Worm (Caenorhabditis elegans): ENCODE measurements around the gene unc-53.

Gene unc-53

ce11 chrII:11049876-11050275 is 39.4 kb downstream of the unc-53 start, which contains the start of the genes sdhd-1 and ilkp-1:
TSS of gene sdhd-1 (minus strand) at chrII:11049913.
TSS of gene ilkp-1 (plus strand) at chrII:11050255.
- TF ChIP-seq dpl-1 (GFP tag; optimal IDR thresholded peaks at IDR 0.05) (peak; percentile 86), ZK337.2 (GFP tag; IDR thresholded peaks at IDR 0.05) (no peak), dve-1 (tag; optimal IDR thresholded peaks at IDR 0.05; ENCODE audit: insufficient read depth) (peak; percentile 24), aha-1 (tag) (peak; percentile 96), ceh-28 (tag; optimal IDR thresholded peaks at IDR 0.05) (no peak), mdt-29 (GFP tag; IDR thresholded peaks at IDR 0.05) (no peak), T20F7.1 (GFP tag; optimal IDR thresholded peaks at IDR 0.05) (peak; percentile 97), hif-1 (tag; optimal IDR thresholded peaks at IDR 0.05) (peak in 1 of 2 experiments; percentile 98), lsy-2 (tag; optimal IDR thresholded peaks at IDR 0.05) (peak in 1 of 2 experiments; percentile 64), hmg-1.1 (GFP tag; IDR thresholded peaks at IDR 0.05) (peak; percentile 43; the same call in 1 of the 2 replicates), mes-2 (tag; optimal IDR thresholded peaks at IDR 0.05; ENCODE audit: poor library complexity, severe bottlenecking) (peak; percentile 47), nhr-25 (tag; optimal IDR thresholded peaks at IDR 0.05; ENCODE audit: borderline replicate concordance, insufficient read depth) (no peak), hlh-30 (tag; optimal IDR thresholded peaks at IDR 0.05; ENCODE audit: insufficient read depth) (peak; percentile 12)

ce11 chrII:11048930-11049329 is 40.3 kb downstream of the unc-53 start, which contains the start of gene F33A8.4:
TSS of gene F33A8.4 (minus strand) at chrII:11049030.
- TF ChIP-seq T20F7.1 (GFP tag; optimal IDR thresholded peaks at IDR 0.05) (peak; percentile 17), lin-38 (GFP tag; IDR thresholded peaks at IDR 0.05) (0 out of 2 replicates have a peak, but pooled peaks have one; percentile 27), ceh-82 (tag; optimal IDR thresholded peaks at IDR 0.05) (no peak), unc-62 (GFP tag; optimal IDR thresholded peaks at IDR 0.05 in 1 of 2) (peak in 1 of 2 experiments; percentile 14), unc-62 (tag; optimal IDR thresholded peaks at IDR 0.05) (no peak), nhr-28 (tag; optimal IDR thresholded peaks at IDR 0.05) (no peak)

ce11 chrII:11045872-11046271 is 43.4 kb downstream of the unc-53 start, which contains the start of gene col-83:
TSS of gene col-83 (minus strand) at chrII:11045972.
- 0 out of 2 replicates have a peak, but pooled peaks have one; percentile 13 for TF ChIP-seq lin-38 (GFP tag; IDR thresholded peaks at IDR 0.05)
- TF ChIP-seq arid-1 (GFP tag; conservative IDR thresholded peaks at IDR 0.05) = no peak
- no peak for TF ChIP-seq nhr-25 (tag; optimal IDR thresholded peaks at IDR 0.05; ENCODE audit: borderline replicate concordance, insufficient read depth)
- TF ChIP-seq Y75B8A.6 (GFP tag; IDR thresholded peaks at IDR 0.05) = no peak
- no peak for TF ChIP-seq pqm-1 (tag; optimal IDR thresholded peaks at IDR 0.05)
- no peak for TF ChIP-seq tag-97 (GFP tag; IDR thresholded peaks at IDR 0.05)
- TF ChIP-seq hif-1 (tag; optimal IDR thresholded peaks at IDR 0.05) = no peak
- no peak for TF ChIP-seq zip-2 (tag; optimal IDR thresholded peaks at IDR 0.05)
- no peak for TF ChIP-seq Y5F2A.4 (GFP tag; optimal IDR thresholded peaks at IDR 0.05)
- TF ChIP-seq unc-62 (GFP tag; optimal IDR thresholded peaks at IDR 0.05 in 1 of 2) = peak in 1 of 2 experiments; percentile 7
- TF ChIP-seq unc-62 (tag; optimal IDR thresholded peaks at IDR 0.05) = no peak
- TF ChIP-seq nhr-102 (tag; optimal IDR thresholded peaks at IDR 0.05) = no peak
- TF ChIP-seq nhr-77 (tag; optimal IDR thresholded peaks at IDR 0.05) = no peak
- no peak for TF ChIP-seq dmd-8 (GFP tag; IDR thresholded peaks at IDR 0.05)
- TF ChIP-seq dpl-1 (GFP tag; optimal IDR thresholded peaks at IDR 0.05) = no peak
- TF ChIP-seq egl-27 (tag; optimal IDR thresholded peaks at IDR 0.05) = no peak
- no peak for TF ChIP-seq madf-5 (GFP tag; IDR thresholded peaks at IDR 0.05)
- TF ChIP-seq mdl-1 (tag; optimal IDR thresholded peaks at IDR 0.05) = no peak

ce11 chrII:11044193-11044568 is 45.1 kb downstream of the unc-53 start:
- TF ChIP-seq nhr-10 (tag; optimal IDR thresholded peaks at IDR 0.05) (no peak), set-16 (GFP tag; IDR thresholded peaks at IDR 0.05) (peak; percentile 79)
